Fruit fly (Drosophila melanogaster) whole organism, embryonic: ENCODE results near the gene Cdc37.

Experiments used
- CG10267 ChIP-seq: fragments of 200-800 bp; sonication (Bioruptor generic); optimal IDR thresholded peaks from 2 replicates; lab custom pipeline; 2018; ENCODE audit warnings: missing biosample characterization, mild to moderate bottlenecking, missing genetic modification characterization, moderate library complexity
- CG10462 ChIP-seq: fragments of 200-800 bp; sonication (Bioruptor generic); optimal IDR thresholded peaks from 2 replicates; lab custom pipeline; 2016; ENCODE audit warnings: missing biosample characterization, missing genetic modification characterization
- CG10543 ChIP-seq: fragments of 200-800 bp; sonication (Bioruptor generic); optimal IDR thresholded peaks from 3 replicates; lab custom pipeline; 2017; ENCODE audit warnings: missing biosample characterization, mild to moderate bottlenecking, missing genetic modification characterization, moderate library complexity
- CG12659 ChIP-seq: fragments of 200-800 bp; sonication (Bioruptor generic); optimal IDR thresholded peaks from 3 replicates; lab custom pipeline; 2017; ENCODE audit warnings: mild to moderate bottlenecking, missing biosample characterization, missing genetic modification reagents, missing genetic modification characterization
- CG13624 ChIP-seq: fragments of 200-800 bp; sonication (Bioruptor generic); optimal IDR thresholded peaks from 2 replicates; lab custom pipeline; 2016; ENCODE audit warnings: missing biosample characterization, missing genetic modification characterization
- CG14014 ChIP-seq: fragments of 200-800 bp; sonication (Bioruptor generic); IDR thresholded peaks from 2 replicates; pipeline ENCODE4 v1.3.6; 2022; ENCODE audit warnings: missing biosample characterization, missing genetic modification characterization
- CG17612 ChIP-seq: fragments of 200-800 bp; sonication (Bioruptor generic); IDR thresholded peaks from 2 replicates; pipeline ENCODE4 v1.3.6; 2022; ENCODE audit warnings: missing biosample characterization, missing genetic modification characterization
- CG18011 ChIP-seq: fragments of 200-800 bp; sonication (Bioruptor generic); optimal IDR thresholded peaks from 2 replicates; lab custom pipeline; 2017; ENCODE audit warnings: missing biosample characterization, missing genetic modification characterization, mild to moderate bottlenecking, moderate library complexity, missing genotype
- CG1832 ChIP-seq: fragments of 200-800 bp; sonication (Bioruptor generic); optimal IDR thresholded peaks from 2 replicates; lab custom pipeline; 2017; ENCODE audit warnings: missing biosample characterization, mild to moderate bottlenecking, missing genetic modification characterization, inconsistent platforms
- CG2199 ChIP-seq: fragments of 200-800 bp; sonication (Bioruptor generic); IDR thresholded peaks from 3 replicates; pipeline ENCODE4 v1.3.6; 2022; ENCODE audit warnings: missing biosample characterization, missing genetic modification characterization
- CG32532 ChIP-seq: fragments of 200-800 bp; sonication (Bioruptor generic); IDR thresholded peaks from 2 replicates; pipeline ENCODE4 v1.3.6; 2022; ENCODE audit warnings: missing biosample characterization, missing genetic modification characterization
- CG32772 ChIP-seq: fragments of 200-800 bp; sonication (Bioruptor generic); IDR thresholded peaks from 2 replicates; pipeline ENCODE4 v1.3.6; 2022; ENCODE audit warnings: missing biosample characterization, missing genetic modification characterization
- CG33213 ChIP-seq: fragments of 200-800 bp; sonication (Bioruptor generic); optimal IDR thresholded peaks from 3 replicates; lab custom pipeline; 2016; ENCODE audit warnings: missing biosample characterization, missing genetic modification characterization
- CG5180 ChIP-seq: fragments of 200-800 bp; sonication (Bioruptor generic); optimal IDR thresholded peaks from 3 replicates; lab custom pipeline; 2017; ENCODE audit warnings: missing biosample characterization, missing genetic modification characterization, mild to moderate bottlenecking, moderate library complexity, missing genetic modification reagents
- CG6689 ChIP-seq: fragments of 200-800 bp; sonication (Bioruptor generic); IDR thresholded peaks from 2 replicates; pipeline ENCODE4 v1.3.6; 2022; ENCODE audit warnings: missing biosample characterization, missing genetic modification characterization
- CG7271 ChIP-seq: fragments of 200-800 bp; sonication (Bioruptor generic); optimal IDR thresholded peaks from 2 replicates; lab custom pipeline; 2018; ENCODE audit warnings: missing biosample characterization, mild to moderate bottlenecking, missing genetic modification characterization, moderate library complexity
- CG7928 ChIP-seq: fragments of 200-800 bp; sonication (Bioruptor generic); optimal IDR thresholded peaks from 2 replicates; lab custom pipeline; 2017; ENCODE audit warnings: missing biosample characterization, mild to moderate bottlenecking, missing genetic modification characterization
- CG7987 ChIP-seq: fragments of 200-800 bp; sonication (Bioruptor generic); optimal IDR thresholded peaks from 2 replicates; lab custom pipeline; 2018; ENCODE audit warnings: missing biosample characterization, mild to moderate bottlenecking, missing genetic modification characterization, moderate library complexity
- CG8359 ChIP-seq: fragments of 200-800 bp; sonication (Bioruptor generic); optimal IDR thresholded peaks from 2 replicates; lab custom pipeline; 2017; ENCODE audit warnings: missing biosample characterization, mild to moderate bottlenecking, missing genetic modification characterization, borderline replicate concordance
- Dll ChIP-seq: fragments of 200-800 bp; sonication (Bioruptor generic); IDR thresholded peaks from 4 replicates; pipeline ENCODE4 v1.3.6; 2022; ENCODE audit warnings: missing biosample characterization, missing genetic modification characterization; ENCODE audit not compliant: partially characterized antibody
- Drgx ChIP-seq: fragments of 200-800 bp; sonication (Bioruptor generic); IDR thresholded peaks from 2 replicates; pipeline ENCODE4 v1.3.6; 2022; ENCODE audit warnings: missing biosample characterization, missing genetic modification characterization
- HLH3B ChIP-seq: fragments of 200-800 bp; sonication (Bioruptor generic); IDR thresholded peaks from 2 replicates; pipeline ENCODE4 v1.3.6; 2022; ENCODE audit warnings: missing biosample characterization, missing genetic modification characterization
- Mes4 ChIP-seq: fragments of 200-800 bp; sonication (Bioruptor generic); optimal IDR thresholded peaks from 2 replicates; lab custom pipeline; 2016; ENCODE audit warnings: missing biosample characterization, missing genetic modification characterization
- Neu2 ChIP-seq: fragments of 200-800 bp; sonication (Bioruptor generic); optimal IDR thresholded peaks from 3 replicates; lab custom pipeline; 2016; ENCODE audit warnings: missing biosample characterization, missing genetic modification characterization, borderline replicate concordance
- Nf-YA ChIP-seq: fragments of 200-800 bp; sonication (Bioruptor generic); IDR thresholded peaks from 2 replicates; pipeline ENCODE4 v1.3.6; 2022; ENCODE audit warnings: missing biosample characterization, missing genetic modification characterization
- Rx ChIP-seq: fragments of 200-800 bp; sonication (Bioruptor generic); IDR thresholded peaks from 2 replicates; pipeline ENCODE4 v1.3.6; 2022; ENCODE audit warnings: missing biosample characterization, missing genetic modification characterization
- Scr ChIP-seq: fragments of 200-800 bp; sonication (Bioruptor generic); IDR thresholded peaks from 2 replicates; pipeline ENCODE4 v1.3.6; 2022; ENCODE audit warnings: missing biosample characterization, missing genetic modification characterization; ENCODE audit not compliant: partially characterized antibody
- Sox102F ChIP-seq: fragments of 200-800 bp; sonication (Bioruptor generic); optimal IDR thresholded peaks from 2 replicates; lab custom pipeline; 2018; ENCODE audit warnings: missing biosample characterization, mild to moderate bottlenecking, missing genetic modification characterization, moderate library complexity
- Sry-δ ChIP-seq: fragments of 200-800 bp; sonication (Bioruptor generic); optimal IDR thresholded peaks from 2 replicates; lab custom pipeline; 2016; ENCODE audit warnings: missing biosample characterization, missing genetic modification characterization
- Ssrp ChIP-seq: fragments of 200-800 bp; sonication (Bioruptor generic); optimal IDR thresholded peaks from 2 replicates; lab custom pipeline; 2018; ENCODE audit warnings: missing biosample characterization, mild to moderate bottlenecking, missing genetic modification characterization, moderate library complexity
- amos ChIP-seq: fragments of 200-800 bp; sonication (Bioruptor generic); IDR thresholded peaks from 2 replicates; pipeline ENCODE4 v1.3.6; 2022; ENCODE audit warnings: missing biosample characterization, missing genetic modification characterization; ENCODE audit not compliant: partially characterized antibody
- cas ChIP-seq: fragments of 200-800 bp; sonication (Bioruptor generic); IDR thresholded peaks from 2 replicates; pipeline ENCODE4 v1.3.6; 2022; ENCODE audit warnings: missing biosample characterization, missing genetic modification characterization
- cg ChIP-seq: fragments of 200-800 bp; sonication (Bioruptor generic); optimal IDR thresholded peaks from 3 replicates; lab custom pipeline; 2019; ENCODE audit warnings: missing biosample characterization, mild to moderate bottlenecking, missing genetic modification characterization, moderate library complexity
- fd64A ChIP-seq: fragments of 200-800 bp; sonication (Bioruptor generic); optimal IDR thresholded peaks from 3 replicates; lab custom pipeline; 2018; ENCODE audit warnings: missing biosample characterization, mild to moderate bottlenecking, missing genetic modification characterization
- fru ChIP-seq: fragments of >200 bp; optimal IDR thresholded peaks from 2 replicates; lab custom pipeline; 2017
- gcm ChIP-seq: fragments of 200-800 bp; sonication (Bioruptor generic); optimal IDR thresholded peaks from 2 replicates; lab custom pipeline; 2019; ENCODE audit warnings: missing biosample characterization, mild to moderate bottlenecking, missing genetic modification characterization, moderate library complexity
- lab ChIP-seq: fragments of 200-800 bp; sonication (Bioruptor generic); optimal IDR thresholded peaks from 3 replicates; lab custom pipeline; 2017; ENCODE audit warnings: missing biosample characterization, missing genetic modification characterization, mild to moderate bottlenecking, moderate library complexity, missing genetic modification reagents
- pfk ChIP-seq: fragments of 200-800 bp; sonication (Bioruptor generic); optimal IDR thresholded peaks from 2 replicates; lab custom pipeline; 2018; ENCODE audit warnings: missing biosample characterization, mild to moderate bottlenecking, missing genetic modification characterization, moderate library complexity
- pros ChIP-seq: fragments of 200-800 bp; sonication (Bioruptor generic); optimal IDR thresholded peaks from 3 replicates; lab custom pipeline; 2019; ENCODE audit warnings: missing biosample characterization, mild to moderate bottlenecking, missing genetic modification characterization, moderate library complexity
- pum ChIP-seq: fragments of 200-800 bp; sonication (Bioruptor generic); optimal IDR thresholded peaks from 2 replicates; lab custom pipeline; 2016; ENCODE audit warnings: missing biosample characterization, missing genetic modification characterization
- pzg ChIP-seq: fragments of 200-800 bp; sonication (Bioruptor generic); optimal IDR thresholded peaks from 3 replicates; lab custom pipeline; 2018; ENCODE audit warnings: missing biosample characterization, mild to moderate bottlenecking, missing genetic modification characterization, moderate library complexity
- scrt ChIP-seq: fragments of 200-800 bp; sonication (Bioruptor generic); optimal IDR thresholded peaks from 2 replicates; lab custom pipeline; 2018; ENCODE audit warnings: missing biosample characterization, mild to moderate bottlenecking, missing genetic modification characterization, moderate library complexity
- sd ChIP-seq: fragments of 200-800 bp; sonication (Bioruptor generic); optimal IDR thresholded peaks from 3 replicates; lab custom pipeline; 2018; ENCODE audit warnings: missing biosample characterization, mild to moderate bottlenecking, missing genetic modification characterization, moderate library complexity
- sens-2 ChIP-seq: fragments of 200-800 bp; sonication (Bioruptor generic); IDR thresholded peaks from 2 replicates; pipeline ENCODE4 v1.3.6; 2022; ENCODE audit warnings: missing biosample characterization, missing genetic modification characterization
- sima ChIP-seq: fragments of 200-800 bp; sonication (Bioruptor generic); optimal IDR thresholded peaks from 2 replicates; lab custom pipeline; 2016; ENCODE audit warnings: missing biosample characterization, missing genetic modification characterization
- slp2 ChIP-seq: fragments of 200-800 bp; sonication (Bioruptor generic); optimal IDR thresholded peaks from 2 replicates; lab custom pipeline; 2016; ENCODE audit warnings: missing biosample characterization, missing genetic modification characterization
- sob ChIP-seq: fragments of 200-800 bp; sonication (Bioruptor generic); IDR thresholded peaks from 2 replicates; pipeline ENCODE4 v1.3.6; 2022; ENCODE audit warnings: missing biosample characterization, missing genetic modification characterization
- sug ChIP-seq: fragments of 200-800 bp; optimal IDR thresholded peaks from 2 replicates; lab custom pipeline; 2019; ENCODE audit warnings: missing biosample characterization, mild to moderate bottlenecking, missing genetic modification characterization, moderate library complexity
- trem ChIP-seq: fragments of 200-800 bp; optimal IDR thresholded peaks from 3 replicates; lab custom pipeline; 2019; ENCODE audit warnings: missing biosample characterization, mild to moderate bottlenecking, missing genetic modification characterization, moderate library complexity
- trh ChIP-seq: fragments of 200-800 bp; sonication (Bioruptor generic); optimal IDR thresholded peaks from 2 replicates; lab custom pipeline; 2016; ENCODE audit warnings: missing biosample characterization, missing genetic modification characterization
- wek ChIP-seq: fragments of 200-800 bp; sonication (Bioruptor generic); optimal IDR thresholded peaks from 3 replicates; lab custom pipeline; 2018; ENCODE audit warnings: missing biosample characterization, mild to moderate bottlenecking, missing genetic modification characterization, moderate library complexity

The Cdc37 gene

dm6 chr3L:1798649-1799048 is 3.5 kb downstream of the Cdc37 start, which contains the start of gene Patj (continued):
- TF ChIP-seq CG14014 (GFP tag; lab: Robert Waterston, UW) (no peak), HLH3B (GFP tag; lab: Robert Waterston, UW) (no peak), CG10267 (peak; percentile 2), CG18011 (no peak), CG2199 (GFP tag; lab: Robert Waterston, UW) (no peak), CG1832 (GFP tag; lab: Kevin White, UChicago) (no peak), trem (tag; lab: Kevin White, UChicago) (peak; percentile 68), Nf-YA (no peak), sug (tag; lab: Kevin White, UChicago) (no peak), CG12659 (GFP tag; lab: Kevin White, UChicago) (no peak), CG10462 (GFP tag; lab: Kevin White, UChicago) (no peak), CG8359 (GFP tag; lab: Kevin White, UChicago) (no peak), CG32532 (GFP tag; lab: Robert Waterston, UW) (no peak), Sry-δ (GFP tag; lab: Kevin White, UChicago) (peak; percentile 48), Dll (GFP tag; lab: Robert Waterston, UW) (peak; percentile 52; the same call in 3 of the 4 replicates), Scr (GFP tag; lab: Robert Waterston, UW) (peak; percentile 55), Mes4 (GFP tag; lab: Kevin White, UChicago) (no peak), wek (GFP tag; lab: Kevin White, UChicago) (no peak), lab (GFP tag; lab: Kevin White, UChicago) (no peak), CG10543 (GFP tag; lab: Kevin White, UChicago) (no peak), gcm (GFP tag; lab: Kevin White, UChicago) (no peak), CG6689 (no peak), sd (tag; lab: Kevin White, UChicago) (peak; percentile 93), Sox102F (GFP tag; lab: Kevin White, UChicago) (no peak), CG7987 (GFP tag; lab: Kevin White, UChicago) (no peak), Ssrp (no peak), cg (no peak), amos (GFP tag; lab: Robert Waterston, UW) (peak; percentile 53; the same call in 1 of the 2 replicates), Neu2 (GFP tag; lab: Kevin White, UChicago) (no peak), sob (GFP tag; lab: Robert Waterston, UW) (no peak), slp2 (no peak), Drgx (GFP tag; lab: Robert Waterston, UW) (no peak), sens-2 (GFP tag; lab: Robert Waterston, UW) (no peak), pfk (GFP tag; lab: Kevin White, UChicago) (no peak), CG13624 (no peak), pum (GFP tag; lab: Kevin White, UChicago) (no peak), CG7928 (GFP tag; lab: Kevin White, UChicago) (no peak), CG33213 (GFP tag; lab: Kevin White, UChicago) (no peak), fru (lab: Kevin White, UChicago) (no peak), fd64A (no peak), CG32772 (GFP tag; lab: Robert Waterston, UW) (no peak), cas (GFP tag; lab: Robert Waterston, UW) (no peak), Rx (GFP tag; lab: Robert Waterston, UW) (no peak), pros (GFP tag; lab: Kevin White, UChicago) (no peak), pzg (GFP tag; lab: Kevin White, UChicago) (peak; percentile 83), CG7271 (tag; lab: Kevin White, UChicago) (no peak), CG17612 (no peak), sima (GFP tag; lab: Kevin White, UChicago) (no peak), trh (GFP tag; lab: Kevin White, UChicago) (no peak), CG5180 (no peak), scrt (GFP tag; lab: Kevin White, UChicago) (no peak)
